Fruit fly (Drosophila melanogaster): ENCODE measurements around the gene CG11722.

The CG11722 gene

DNA sequence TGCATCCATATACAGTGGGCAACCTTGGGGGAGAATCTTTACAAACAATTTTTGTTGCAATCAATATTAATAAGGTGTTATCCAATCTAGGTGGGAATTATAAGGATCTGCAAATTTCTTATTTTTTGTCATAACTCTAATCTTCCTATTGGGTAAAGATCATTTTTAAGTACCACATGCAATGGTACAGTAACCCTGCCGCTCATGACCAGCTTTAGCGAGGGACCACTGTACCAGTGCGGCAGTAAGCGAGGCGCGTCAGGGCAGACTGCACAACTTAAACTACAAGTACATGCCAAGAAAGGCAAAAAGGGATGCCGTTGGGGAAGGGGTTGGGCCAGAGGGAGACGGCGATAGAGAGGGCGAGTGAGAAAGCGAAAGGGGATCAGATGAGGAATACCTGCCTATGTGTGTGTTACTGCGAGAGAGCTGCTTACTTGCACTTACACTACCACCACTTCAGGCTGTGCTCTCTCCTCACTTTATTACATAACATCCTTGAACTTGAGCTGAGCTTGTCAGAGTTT lies 37.3 kb upstream of the CG11722 start:
- TF ChIP-seq Myc (optimal IDR thresholded peaks at IDR 0.05) (no peak), ttk (optimal IDR thresholded peaks at IDR 0.05) (no peak), psq (optimal IDR thresholded peaks at IDR 0.05) (no peak), Sin3A (optimal IDR thresholded peaks at IDR 0.05) (no peak), insv (optimal IDR thresholded peaks at IDR 0.05) (no peak), h (optimal IDR thresholded peaks at IDR 0.05) (no peak)

DNA sequence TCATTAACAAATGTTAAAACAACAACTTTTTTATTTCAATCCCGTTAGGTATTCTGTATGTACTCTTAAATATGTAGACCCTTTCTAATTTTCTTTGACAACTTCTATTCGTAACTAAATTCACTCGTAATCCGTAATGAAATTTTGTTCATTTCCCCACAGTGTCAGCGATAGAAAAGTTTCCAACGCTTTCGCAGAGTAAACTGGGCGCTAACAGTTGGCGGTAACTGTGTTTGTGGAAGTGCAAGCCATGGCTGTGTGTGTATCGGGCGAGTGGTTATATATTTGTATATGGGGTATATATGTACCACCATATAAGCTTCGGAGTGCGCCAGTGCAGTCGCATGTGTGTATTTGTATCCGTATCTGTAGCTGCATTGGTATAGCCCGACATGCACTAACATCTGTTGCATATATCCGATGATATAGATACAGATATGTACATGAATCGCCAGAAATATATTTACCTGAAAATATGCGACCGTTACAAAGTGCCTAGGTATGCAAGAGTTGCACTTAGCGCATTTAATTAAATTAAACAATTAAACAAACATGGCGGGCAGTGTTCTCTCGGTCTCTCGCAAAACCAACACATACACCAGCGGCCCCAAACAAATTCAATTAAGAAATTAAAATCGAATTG lies 36.2 kb upstream of the CG11722 start:
- TF ChIP-seq h (optimal IDR thresholded peaks at IDR 0.05) = no peak
- no peak for TF ChIP-seq Myc (optimal IDR thresholded peaks at IDR 0.05)
- TF ChIP-seq psq (optimal IDR thresholded peaks at IDR 0.05) = no peak
- no peak for TF ChIP-seq Sin3A (optimal IDR thresholded peaks at IDR 0.05)
- TF ChIP-seq insv (optimal IDR thresholded peaks at IDR 0.05) = no peak
- TF ChIP-seq ttk (optimal IDR thresholded peaks at IDR 0.05) = no peak

DNA sequence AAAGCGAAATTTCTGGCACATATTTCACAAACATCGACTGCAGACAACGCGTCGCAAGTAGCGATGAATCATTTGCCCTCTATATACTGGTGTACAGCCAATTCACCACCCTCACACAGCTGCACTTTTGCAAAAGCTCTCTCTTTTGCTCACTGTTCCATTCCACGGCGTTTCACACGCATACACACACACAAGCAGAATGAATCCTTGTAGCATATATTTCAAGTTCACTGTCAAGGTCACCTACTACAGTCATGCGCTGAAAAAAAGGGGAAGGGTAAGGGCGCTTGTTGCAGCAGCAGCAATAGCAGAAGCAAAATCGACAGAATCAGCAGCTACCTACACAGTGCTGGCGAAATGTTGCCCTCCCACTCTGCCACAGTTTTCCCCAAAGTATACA lies 35.4 kb upstream of the CG11722 start:
- TF ChIP-seq h (optimal IDR thresholded peaks at IDR 0.05) = no peak
- no peak for TF ChIP-seq ttk (optimal IDR thresholded peaks at IDR 0.05)
- TF ChIP-seq Myc (optimal IDR thresholded peaks at IDR 0.05) = no peak
- no peak for TF ChIP-seq psq (optimal IDR thresholded peaks at IDR 0.05)
- no peak for TF ChIP-seq insv (optimal IDR thresholded peaks at IDR 0.05)
- TF ChIP-seq Sin3A (optimal IDR thresholded peaks at IDR 0.05) = no peak

DNA sequence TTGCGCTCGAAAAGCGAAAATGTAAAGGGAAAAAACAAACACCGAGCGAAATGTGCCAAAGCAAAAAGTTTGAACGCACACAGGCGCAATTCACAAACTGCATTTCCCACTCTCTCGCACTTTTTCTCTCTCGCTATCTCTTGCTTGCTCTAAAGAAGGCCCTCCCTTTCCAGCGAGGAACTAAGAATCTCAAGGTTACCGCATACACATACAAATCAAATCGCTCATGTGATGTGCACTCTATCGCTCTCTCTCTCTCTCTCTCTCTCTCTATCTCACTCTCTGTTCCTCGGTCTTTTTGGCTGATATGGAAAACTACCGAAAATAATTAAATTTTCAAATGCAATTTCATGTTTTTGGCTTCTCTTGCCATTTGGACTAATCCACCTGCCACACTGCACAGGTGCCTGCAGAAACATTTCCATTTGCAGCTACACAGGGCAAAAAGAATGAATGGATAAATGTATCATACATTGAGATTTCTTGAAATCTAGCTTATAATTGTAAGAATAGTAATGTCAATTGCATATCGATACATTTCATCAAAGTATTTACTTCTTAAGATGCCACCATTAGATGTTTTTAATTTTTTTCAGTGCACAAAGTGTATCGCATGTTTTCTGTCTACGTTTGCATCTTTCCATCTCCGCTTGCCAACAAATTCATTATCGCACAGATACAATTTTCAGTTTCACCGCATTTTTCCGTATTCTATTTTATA lies 34.1 kb upstream of the CG11722 start:
- TF ChIP-seq insv (optimal IDR thresholded peaks at IDR 0.05) = no peak
- TF ChIP-seq psq (optimal IDR thresholded peaks at IDR 0.05) = no peak
- TF ChIP-seq Sin3A (optimal IDR thresholded peaks at IDR 0.05) = no peak
- no peak for TF ChIP-seq Myc (optimal IDR thresholded peaks at IDR 0.05)
- no peak for TF ChIP-seq ttk (optimal IDR thresholded peaks at IDR 0.05)
- no peak for TF ChIP-seq h (optimal IDR thresholded peaks at IDR 0.05)

DNA sequence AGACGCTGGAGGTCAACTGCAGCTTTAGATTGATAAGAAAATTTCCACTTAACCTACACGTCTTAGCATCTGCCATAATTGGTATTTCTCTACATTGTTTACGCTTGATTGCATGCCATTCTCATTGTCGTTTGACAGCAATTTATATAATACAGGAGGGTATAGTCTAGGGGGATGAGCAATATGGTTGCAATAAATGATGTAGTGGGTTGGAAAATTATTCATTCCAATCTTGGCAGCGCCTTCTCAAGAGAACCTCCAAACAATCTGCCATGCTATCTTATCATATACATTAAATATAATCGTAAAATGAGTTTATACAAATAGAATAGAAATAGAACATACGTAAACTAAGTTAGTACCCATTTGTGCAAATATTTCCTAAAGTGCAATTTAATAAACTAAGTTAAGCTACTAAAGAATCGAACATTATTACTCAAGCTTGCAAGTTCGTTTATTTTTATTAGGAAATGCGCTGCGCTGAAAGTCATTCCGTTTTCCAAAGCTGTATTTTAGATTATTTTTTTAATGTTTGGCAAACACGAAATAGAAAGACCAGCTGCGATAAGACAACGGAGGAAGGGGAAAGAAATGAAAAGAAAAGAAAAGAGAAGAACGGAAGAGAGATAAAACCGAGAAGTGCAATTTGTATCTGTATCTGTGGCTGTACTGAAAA lies 33.3 kb upstream of the CG11722 start:
- no peak for TF ChIP-seq Sin3A (optimal IDR thresholded peaks at IDR 0.05)
- no peak for TF ChIP-seq insv (optimal IDR thresholded peaks at IDR 0.05)
- TF ChIP-seq h (optimal IDR thresholded peaks at IDR 0.05) = no peak
- no peak for TF ChIP-seq psq (optimal IDR thresholded peaks at IDR 0.05)
- no peak for TF ChIP-seq Myc (optimal IDR thresholded peaks at IDR 0.05)
- no peak for TF ChIP-seq ttk (optimal IDR thresholded peaks at IDR 0.05)

DNA sequence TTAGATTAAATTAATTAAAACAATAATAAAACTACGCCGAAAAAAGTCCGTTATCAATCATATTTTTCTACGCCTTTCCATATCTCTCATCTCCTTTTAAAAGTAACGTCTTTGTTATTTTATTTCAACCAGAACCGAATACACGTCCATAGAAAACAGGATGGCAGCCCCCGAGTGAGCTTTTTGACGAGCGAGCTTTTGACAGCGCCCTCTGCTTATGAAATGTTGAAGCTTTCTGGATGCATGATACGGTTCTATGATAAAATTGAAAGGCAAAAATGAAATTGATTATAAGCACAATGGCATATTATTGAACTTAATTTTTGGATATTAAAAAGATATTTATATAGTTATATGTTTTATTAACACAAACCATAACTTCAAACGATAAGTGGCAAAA lies 31.3 kb upstream of the CG11722 start:
- no peak for TF ChIP-seq Myc (optimal IDR thresholded peaks at IDR 0.05)
- TF ChIP-seq insv (optimal IDR thresholded peaks at IDR 0.05) = no peak
- TF ChIP-seq Sin3A (optimal IDR thresholded peaks at IDR 0.05) = no peak
- TF ChIP-seq ttk (optimal IDR thresholded peaks at IDR 0.05) = no peak
- TF ChIP-seq h (optimal IDR thresholded peaks at IDR 0.05) = no peak
- TF ChIP-seq psq (optimal IDR thresholded peaks at IDR 0.05) = no peak

DNA sequence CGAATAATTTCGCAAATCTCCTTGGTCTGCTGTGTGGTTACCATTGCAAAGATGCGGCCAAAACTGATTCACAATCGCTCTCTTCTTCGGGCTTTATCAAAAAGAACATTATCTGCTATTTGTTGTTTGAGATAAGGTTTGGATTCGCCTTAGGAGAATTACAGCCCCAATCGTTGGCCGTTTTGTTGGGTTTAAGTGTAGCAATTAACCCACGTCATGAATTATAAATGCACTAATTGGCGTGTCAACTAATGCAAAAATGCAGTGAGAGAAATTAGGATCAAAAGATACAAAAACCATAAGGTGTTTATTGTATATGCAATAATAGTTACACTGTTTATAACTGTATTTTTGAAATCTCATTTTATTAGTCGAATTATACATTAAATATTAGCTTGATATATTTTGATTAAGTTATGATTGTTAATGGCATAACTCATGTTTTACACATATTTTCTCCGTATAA lies 30.0 kb upstream of the CG11722 start, which contains the start of gene Alp13:
Alp13 (minus strand) TSS at position 51 of the 466 bp plus-strand sequence.
- no peak for TF ChIP-seq Myc (optimal IDR thresholded peaks at IDR 0.05)
- no peak for TF ChIP-seq Sin3A (optimal IDR thresholded peaks at IDR 0.05)
- TF ChIP-seq ttk (optimal IDR thresholded peaks at IDR 0.05) = no peak
- TF ChIP-seq psq (optimal IDR thresholded peaks at IDR 0.05) = no peak
- no peak for TF ChIP-seq insv (optimal IDR thresholded peaks at IDR 0.05)
- no peak for TF ChIP-seq h (optimal IDR thresholded peaks at IDR 0.05)

DNA sequence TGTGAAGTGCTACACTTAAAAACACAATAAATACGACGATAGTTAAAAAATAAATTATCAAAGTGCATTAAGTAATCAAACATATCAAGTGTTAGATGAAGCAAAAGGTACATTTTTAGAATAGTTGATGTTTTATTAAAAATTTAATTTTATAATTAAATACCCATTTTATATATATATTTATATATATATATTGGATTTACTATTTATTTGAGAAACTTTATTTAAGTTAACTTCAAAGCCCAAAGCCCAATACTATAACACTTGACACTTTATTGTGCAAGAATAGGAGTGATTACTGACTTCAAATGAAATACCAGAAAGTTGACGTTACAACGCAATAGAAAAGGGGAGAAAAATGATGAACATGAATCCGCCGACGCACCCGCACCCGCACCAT lies 25.5 kb upstream of the CG11722 start, which contains the start of gene nerfin-2:
nerfin-2 (plus strand) TSS at position 301 of the 400 bp plus-strand sequence.
- TF ChIP-seq insv (optimal IDR thresholded peaks at IDR 0.05) = no peak
- no peak for TF ChIP-seq Myc (optimal IDR thresholded peaks at IDR 0.05)
- TF ChIP-seq Sin3A (optimal IDR thresholded peaks at IDR 0.05) = no peak
- TF ChIP-seq h (optimal IDR thresholded peaks at IDR 0.05) = no peak

DNA sequence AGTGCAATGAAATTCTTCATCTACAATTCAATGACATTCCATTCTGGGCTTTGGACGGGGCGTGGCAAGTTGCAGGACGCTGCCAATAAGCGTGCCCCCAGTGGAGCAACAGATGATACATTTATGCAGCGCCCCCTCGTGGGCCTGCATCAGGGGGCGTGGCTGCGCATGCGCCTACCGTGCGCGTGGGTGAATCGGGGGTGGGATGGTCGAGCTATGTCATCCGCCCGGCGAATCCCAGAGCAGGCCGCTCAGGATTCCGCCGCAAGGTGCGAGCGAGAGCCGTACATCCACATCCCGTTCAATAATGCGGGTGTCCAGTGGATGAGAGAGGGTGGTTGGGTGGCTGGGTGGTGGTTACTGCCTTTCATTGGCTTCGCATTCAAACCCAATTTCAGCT lies 24.9 kb upstream of the CG11722 start:
- TF ChIP-seq Myc (optimal IDR thresholded peaks at IDR 0.05) = no peak
- no peak for TF ChIP-seq psq (optimal IDR thresholded peaks at IDR 0.05)
- no peak for TF ChIP-seq ttk (optimal IDR thresholded peaks at IDR 0.05)
- no peak for TF ChIP-seq insv (optimal IDR thresholded peaks at IDR 0.05)
- no peak for TF ChIP-seq h (optimal IDR thresholded peaks at IDR 0.05)
- TF ChIP-seq Sin3A (optimal IDR thresholded peaks at IDR 0.05) = no peak

DNA sequence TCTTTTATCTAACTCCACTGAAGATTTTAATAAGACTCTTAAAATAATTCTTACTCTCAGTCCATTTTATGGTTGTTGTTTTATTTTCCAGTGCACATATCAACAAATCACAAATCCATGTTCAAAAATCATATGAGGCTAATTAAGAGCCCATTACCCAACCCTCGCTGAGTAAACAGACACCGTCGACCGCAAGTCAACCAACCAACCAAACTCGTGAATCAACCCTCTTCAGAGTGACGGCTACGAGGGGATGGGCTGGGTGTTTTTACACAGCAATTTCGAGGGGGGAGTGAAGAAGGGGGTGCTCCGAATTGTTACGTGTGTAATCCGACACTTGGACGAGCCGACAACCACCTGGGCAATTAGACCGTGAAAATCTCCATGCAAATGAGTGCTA lies 23.4 kb upstream of the CG11722 start:
- no peak for TF ChIP-seq h (optimal IDR thresholded peaks at IDR 0.05)
- TF ChIP-seq insv (optimal IDR thresholded peaks at IDR 0.05) = no peak
- TF ChIP-seq Sin3A (optimal IDR thresholded peaks at IDR 0.05) = no peak
- TF ChIP-seq Myc (optimal IDR thresholded peaks at IDR 0.05) = no peak
- TF ChIP-seq psq (optimal IDR thresholded peaks at IDR 0.05) = no peak
- TF ChIP-seq ttk (optimal IDR thresholded peaks at IDR 0.05) = no peak

DNA sequence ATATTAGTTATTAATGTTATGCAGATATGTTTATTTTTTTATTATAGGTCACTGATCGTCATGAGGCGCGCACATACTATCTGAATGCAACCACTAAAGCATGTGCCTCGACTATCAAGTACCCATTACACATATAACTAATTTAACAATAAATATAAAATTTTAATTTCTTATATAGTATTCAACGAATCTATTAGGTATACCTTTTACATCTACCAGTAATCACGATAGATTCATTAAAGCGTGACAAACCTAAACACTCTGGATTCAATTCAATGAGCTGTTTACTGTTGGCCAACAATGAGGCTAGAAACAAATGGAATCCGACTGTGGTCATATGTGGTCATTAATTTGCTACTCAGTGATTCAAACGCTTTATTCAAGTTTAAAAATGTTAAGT lies 22.3 kb upstream of the CG11722 start, which contains the start of gene CG33784:
CG33784 (plus strand) TSS at position 301 of the 400 bp plus-strand sequence.
- no peak for TF ChIP-seq ttk (optimal IDR thresholded peaks at IDR 0.05)
- TF ChIP-seq Myc (optimal IDR thresholded peaks at IDR 0.05) = no peak
- TF ChIP-seq psq (optimal IDR thresholded peaks at IDR 0.05) = no peak
- no peak for TF ChIP-seq h (optimal IDR thresholded peaks at IDR 0.05)
- no peak for TF ChIP-seq Sin3A (optimal IDR thresholded peaks at IDR 0.05)
- no peak for TF ChIP-seq insv (optimal IDR thresholded peaks at IDR 0.05)

DNA sequence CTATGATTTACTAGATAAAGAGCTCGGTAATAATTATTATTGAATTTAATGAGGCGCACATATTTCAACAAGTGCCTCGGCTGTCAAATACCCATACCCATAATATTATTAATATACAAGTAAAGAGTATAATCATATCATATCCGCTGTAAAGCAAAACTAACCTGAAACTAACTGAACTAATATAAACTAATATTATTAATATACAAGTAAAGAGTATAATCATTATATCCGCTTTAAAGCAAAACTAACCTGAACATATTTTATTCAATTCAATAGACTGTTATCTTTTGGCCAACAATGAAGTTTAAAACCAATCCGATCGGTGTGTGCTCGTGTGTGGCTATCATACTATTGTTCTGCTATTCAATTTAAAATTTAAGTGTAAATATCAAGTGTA lies 21.1 kb upstream of the CG11722 start, which contains the start of gene CG33783:
CG33783 (plus strand) TSS at position 301 of the 400 bp plus-strand sequence.
- no peak for TF ChIP-seq Sin3A (optimal IDR thresholded peaks at IDR 0.05)

All from Kc167 (cell line).